Worm (Caenorhabditis elegans) whole organism, L1 larva: ENCODE measurements around the gene ehn-3.

Experiments used
- C34B4.2 ChIP-seq: sonication (generic microtip); optimal IDR thresholded peaks from 2 replicates; lab custom pipeline; 2017; ENCODE audit warnings: mild to moderate bottlenecking, missing genetic modification characterization, missing compliant biosample characterization
- aha-1 ChIP-seq: fragments of 150-350 bp; optimal IDR thresholded peaks from 2 replicates; lab custom pipeline; 2014; ENCODE audit warnings: missing biosample characterization, missing genetic modification characterization
- blmp-1 ChIP-seq: fragments of 150-350 bp; optimal IDR thresholded peaks from 2 replicates; lab custom pipeline; 2014; ENCODE audit warnings: missing biosample characterization, missing genetic modification characterization
- ceh-82 ChIP-seq, 3 experiments: fragments of 150-350 bp in 1 of 3; sonication (generic microtip) in 2 of 3; optimal IDR thresholded peaks; 2 replicates each; lab custom pipeline; 2014 to 2017; ENCODE audit warnings: missing biosample characterization in 3 of 3, missing genetic modification characterization in 3 of 3
- ces-1 ChIP-seq: fragments of 150-350 bp; optimal IDR thresholded peaks from 2 replicates; lab custom pipeline; 2014; ENCODE audit warnings: missing biosample characterization, missing genetic modification reagents, missing genetic modification characterization
- dpl-1 ChIP-seq, 3 experiments: fragments of 150-350 bp in 2 of 3; sonication (generic microtip) in 1 of 3; optimal IDR thresholded peaks; 2 replicates each; lab custom pipeline; 2014 to 2017; ENCODE audit warnings: missing biosample characterization in 3 of 3, missing genetic modification characterization in 3 of 3, missing genetic modification reagents in 3 of 3
- dsc-1 ChIP-seq: sonication (generic microtip); optimal IDR thresholded peaks from 2 replicates; lab custom pipeline; 2016; ENCODE audit warnings: mild to moderate bottlenecking, missing genetic modification characterization, missing compliant biosample characterization
- efl-1 ChIP-seq, 4 experiments: fragments of 150-350 bp; optimal IDR thresholded peaks in 3 of 4; peaks in 1 of 4; 1 replicate in 1 of 4; 2 replicates in 3 of 4; lab custom pipeline; 2014; ENCODE audit warnings: missing biosample characterization in 2 of 4, missing genetic modification characterization in 2 of 4, missing genetic modification reagents in 2 of 4
- efl-3 ChIP-seq: fragments of 200-800 bp; sonication (Bioruptor generic); optimal IDR thresholded peaks from 2 replicates; lab custom pipeline; 2018; ENCODE audit warnings: mild to moderate bottlenecking, missing genetic modification characterization, missing compliant biosample characterization
- egl-13 ChIP-seq: sonication (generic microtip); optimal IDR thresholded peaks from 2 replicates; lab custom pipeline; 2016; ENCODE audit warnings: missing genotype, missing genetic modification reagents, missing genetic modification characterization, missing compliant biosample characterization
- elt-2 ChIP-seq: sonication (generic microtip); optimal IDR thresholded peaks from 2 replicates; lab custom pipeline; 2016; ENCODE audit warnings: missing genetic modification characterization, mild to moderate bottlenecking, inconsistent platforms, missing compliant biosample characterization, missing genetic modification reagents
- grh-1 ChIP-seq: fragments of 200-800 bp; sonication (Bioruptor generic); IDR thresholded peaks from 2 replicates; pipeline ENCODE4 v1.3.6; 2022; ENCODE audit warnings: missing genetic modification reagents, missing genetic modification characterization, missing compliant biosample characterization
- isw-1 ChIP-seq: fragments of 200-800 bp; sonication (Bioruptor generic); IDR thresholded peaks from 2 replicates; pipeline ENCODE4 v1.3.6; 2022; ENCODE audit warnings: missing genetic modification characterization, missing compliant biosample characterization
- lin-14 ChIP-seq: fragments of 200-800 bp; sonication (Bioruptor generic); optimal IDR thresholded peaks from 2 replicates; lab custom pipeline; 2018; ENCODE audit warnings: mild to moderate bottlenecking, missing genetic modification characterization, moderate library complexity, missing compliant biosample characterization
- lin-15B ChIP-seq: fragments of 150-350 bp; sonication (generic microtip); optimal IDR thresholded peaks from 3 replicates; lab custom pipeline; 2014; ENCODE audit warnings: missing biosample characterization, missing genetic modification characterization
- mdl-1 ChIP-seq, 2 experiments: fragments of 150-350 bp; optimal IDR thresholded peaks; 2 replicates each; lab custom pipeline; 2014 to 2017; ENCODE audit warnings: missing biosample characterization in 2 of 2, missing genetic modification characterization in 2 of 2, inconsistent platforms in 1 of 2
- mef-2 ChIP-seq: fragments of 150-350 bp; optimal IDR thresholded peaks from 2 replicates; lab custom pipeline; 2014; ENCODE audit warnings: missing biosample characterization, missing genetic modification characterization
- mep-1 ChIP-seq: fragments of 150-350 bp; optimal IDR thresholded peaks from 2 replicates; lab custom pipeline; 2014; ENCODE audit warnings: missing biosample characterization, missing genetic modification characterization
- nhr-71 ChIP-seq: sonication (generic microtip); optimal IDR thresholded peaks from 2 replicates; lab custom pipeline; 2016; ENCODE audit warnings: mild to moderate bottlenecking, missing genetic modification characterization, moderate library complexity, missing compliant biosample characterization
- nhr-77 ChIP-seq: fragments of 150-350 bp; optimal IDR thresholded peaks from 2 replicates; lab custom pipeline; 2014; ENCODE audit warnings: missing biosample characterization, missing genetic modification characterization
- nhr-84 ChIP-seq: sonication (generic microtip); optimal IDR thresholded peaks from 2 replicates; lab custom pipeline; 2017; ENCODE audit warnings: missing biosample characterization, missing genetic modification characterization
- pax-3 ChIP-seq: fragments of 200-800 bp; sonication (Bioruptor generic); optimal IDR thresholded peaks from 2 replicates; lab custom pipeline; 2018; ENCODE audit warnings: mild to moderate bottlenecking, missing genetic modification characterization, moderate library complexity, missing compliant biosample characterization
- pqm-1 ChIP-seq: sonication (generic microtip); optimal IDR thresholded peaks from 3 replicates; lab custom pipeline; 2017; ENCODE audit warnings: missing biosample characterization, missing genetic modification characterization
- rnt-1 ChIP-seq: sonication (generic microtip); optimal IDR thresholded peaks from 2 replicates; lab custom pipeline; 2016; ENCODE audit warnings: mild to moderate bottlenecking, missing genetic modification characterization, moderate library complexity, missing compliant biosample characterization
- snpc-4 ChIP-seq: fragments of 150-350 bp; optimal IDR thresholded peaks from 2 replicates; lab custom pipeline; 2014; ENCODE audit warnings: missing biosample characterization, missing genetic modification characterization
- sox-4 ChIP-seq: sonication (generic microtip); optimal IDR thresholded peaks from 2 replicates; lab custom pipeline; 2016; ENCODE audit warnings: missing genetic modification characterization, missing compliant biosample characterization
- sptf-1 ChIP-seq: fragments of 150-350 bp; optimal IDR thresholded peaks from 2 replicates; lab custom pipeline; 2014; ENCODE audit warnings: missing biosample characterization, missing genetic modification characterization
- unc-130 ChIP-seq: fragments of 150-350 bp; optimal IDR thresholded peaks from 2 replicates; lab custom pipeline; 2017; ENCODE audit warnings: missing biosample characterization, missing genetic modification characterization, inconsistent platforms
- unc-30 ChIP-seq: sonication (generic microtip); optimal IDR thresholded peaks from 2 replicates; lab custom pipeline; 2017; ENCODE audit warnings: missing biosample characterization, missing genetic modification characterization
- unc-62 ChIP-seq: fragments of 150-350 bp; optimal IDR thresholded peaks from 2 replicates; lab custom pipeline; 2014; ENCODE audit warnings: missing biosample characterization, missing genetic modification reagents, missing genetic modification characterization
- zag-1 ChIP-seq: fragments of 150-350 bp; optimal IDR thresholded peaks from 2 replicates; lab custom pipeline; 2014; ENCODE audit warnings: missing biosample characterization, missing genetic modification characterization

ehn-3 gene

DNA sequence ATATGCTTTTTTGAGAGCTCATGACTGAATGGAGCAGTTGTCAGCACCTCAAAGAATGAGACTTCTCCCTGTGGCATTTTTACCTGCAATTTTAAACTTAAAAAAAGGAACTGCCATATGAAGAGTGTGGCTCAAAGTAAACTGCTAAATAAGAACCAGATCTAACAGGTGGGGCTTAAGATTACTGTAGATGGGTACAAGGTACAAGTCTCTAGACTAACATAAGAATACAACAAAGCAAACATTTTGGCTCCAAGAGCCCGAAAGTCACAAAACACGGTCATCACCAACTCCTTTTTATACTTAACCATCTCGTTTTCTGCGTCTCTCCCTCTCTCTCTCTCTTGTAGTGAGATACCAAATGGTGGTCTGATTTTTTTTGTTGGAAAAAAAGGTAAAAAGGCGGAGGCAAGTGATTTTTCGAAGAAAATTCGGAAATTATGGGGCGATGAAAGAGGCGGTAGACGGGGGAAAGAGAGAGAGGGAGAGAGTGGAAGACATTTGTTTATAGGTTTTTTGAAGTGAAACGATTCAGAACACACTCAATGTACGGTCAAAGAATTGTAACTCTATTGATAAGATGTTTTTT lies 30.5 kb downstream of the ehn-3 start, which contains the start of gene elo-6 (continued):
- TF ChIP-seq efl-1 (optimal IDR thresholded peaks at IDR 0.05; lab: Kevin White, UChicago) (peak in 1 of 2 experiments; percentile 4), efl-1 (GFP tag; optimal IDR thresholded peaks at IDR 0.05 in 1 of 2; lab: Kevin White, UChicago) (peak in 1 of 2 experiments; percentile 48), zag-1 (tag; lab: Kevin White, UChicago) (no peak), sox-4 (no peak), unc-62 (GFP tag; lab: Kevin White, UChicago) (no peak), snpc-4 (no peak), unc-130 (no peak), lin-14 (GFP tag; lab: Kevin White, UChicago) (peak; percentile 79), grh-1 (GFP tag; lab: Robert Waterston, UW) (no peak), efl-3 (GFP tag; lab: Kevin White, UChicago) (no peak), mep-1 (tag; lab: Kevin White, UChicago) (peak; percentile 40), blmp-1 (tag; lab: Kevin White, UChicago) (peak; percentile 32), lin-15B (tag; lab: Kevin White, UChicago) (no peak), elt-2 (tag; lab: Kevin White, UChicago) (peak; percentile 59)

DNA sequence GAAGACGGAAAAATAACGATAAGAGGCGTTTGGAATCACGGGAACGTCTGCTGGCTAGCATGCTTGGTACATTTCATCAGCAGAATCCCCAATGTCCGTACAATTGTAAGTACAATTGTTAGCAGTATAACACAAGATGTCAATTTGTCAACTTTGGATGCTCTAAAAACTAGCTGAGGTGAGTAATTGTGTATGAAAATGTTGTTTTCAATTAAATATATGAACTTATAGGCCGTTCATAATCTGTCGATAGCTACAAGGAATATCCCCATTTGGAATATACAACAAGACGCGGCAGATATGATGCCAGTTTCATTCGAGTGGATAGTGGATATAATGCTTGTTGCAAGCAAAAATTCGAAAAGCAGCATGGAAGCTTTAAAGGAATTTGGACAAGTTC lies 34.0 kb downstream of the ehn-3 start, which contains the start of gene F41H10.12:
Gene F41H10.12, plus strand, starts transcription at position 301 of the 400 bp plus-strand sequence.
- TF ChIP-seq C34B4.2: no peak
- no peak for TF ChIP-seq ces-1
- TF ChIP-seq pqm-1 (tag; lab: Kevin White, UChicago): no peak

- TF ChIP-seq nhr-84 (tag; lab: Kevin White, UChicago) (no peak), ceh-82 (tag; optimal IDR thresholded peaks at IDR 0.05; lab: Kevin White, UChicago) (no peak), rnt-1 (tag; lab: Kevin White, UChicago) (no peak), dsc-1 (tag; lab: Kevin White, UChicago) (no peak), mdl-1 (tag; optimal IDR thresholded peaks at IDR 0.05; lab: Kevin White, UChicago) (no peak), mef-2 (tag; lab: Kevin White, UChicago) (no peak), pax-3 (tag; lab: Kevin White, UChicago) (no peak), efl-1 (optimal IDR thresholded peaks at IDR 0.05; lab: Kevin White, UChicago) (no peak), efl-1 (GFP tag; optimal IDR thresholded peaks at IDR 0.05 in 1 of 2; lab: Kevin White, UChicago) (no peak), egl-13 (tag; lab: Kevin White, UChicago) (no peak), isw-1 (GFP tag; lab: Robert Waterston, UW) (no peak), nhr-71 (tag; lab: Kevin White, UChicago) (no peak), sptf-1 (no peak), nhr-77 (tag; lab: Kevin White, UChicago) (no peak), unc-62 (GFP tag; lab: Kevin White, UChicago) (no peak), efl-3 (GFP tag; lab: Kevin White, UChicago) (no peak), aha-1 (tag; lab: Kevin White, UChicago) (no peak), elt-2 (tag; lab: Kevin White, UChicago) (no peak), dpl-1 (GFP tag; optimal IDR thresholded peaks at IDR 0.05; lab: Kevin White, UChicago) (no peak)
Measured at ce11 chrIV:5382609-5383008, 36.4 kb downstream of the ehn-3 start, which contains the start of gene F41H10.1. Gene F41H10.1 (plus strand): TSS chrIV:5382909.

DNA sequence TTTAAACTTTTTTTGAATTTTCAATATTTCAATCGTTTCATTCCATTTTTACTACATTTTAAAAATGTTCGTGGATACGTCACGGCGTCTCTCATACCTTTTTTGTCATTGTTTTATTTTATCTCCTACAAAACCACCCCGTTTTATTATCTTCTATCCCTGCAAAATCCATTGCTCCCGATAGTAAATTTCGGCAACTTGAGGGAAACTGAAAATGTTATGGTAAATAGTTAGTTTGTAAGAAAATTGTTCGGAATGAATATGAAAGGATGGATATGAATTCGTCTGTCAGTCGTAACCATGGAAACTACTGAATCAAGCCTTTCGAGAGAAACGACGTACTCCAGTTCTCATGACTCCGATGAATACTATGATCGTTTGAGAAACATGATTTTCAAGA lies 37.7 kb downstream of the ehn-3 start, which contains the start of gene F41H10.2:
Gene F41H10.2, plus strand, starts transcription at position 301 of the 400 bp plus-strand sequence.
- TF ChIP-seq efl-1 (optimal IDR thresholded peaks at IDR 0.05; lab: Kevin White, UChicago) (no peak), efl-1 (GFP tag; optimal IDR thresholded peaks at IDR 0.05 in 1 of 2; lab: Kevin White, UChicago) (peak in 1 of 2 experiments; percentile 82), unc-30 (tag; lab: Kevin White, UChicago) (no peak), lin-15B (tag; lab: Kevin White, UChicago) (no peak)

ce11 chrIV:5380140-5380539 lies 38.9 kb downstream of the ehn-3 start:
- peak; percentile 61 for TF ChIP-seq elt-2 (tag; lab: Kevin White, UChicago)
- TF ChIP-seq egl-13 (tag; lab: Kevin White, UChicago): no peak
